Worm (Caenorhabditis elegans) whole organism, L1 larva: ENCODE data around the gene K10C2.2.

ENCODE experiments used
- Y116A8C.19 ChIP-seq: sonication (generic microtip); optimal IDR thresholded peaks from 2 replicates; lab custom pipeline; 2016; ENCODE audit warnings: missing compliant biosample characterization, missing genetic modification characterization, borderline replicate concordance
- blmp-1 ChIP-seq: fragments of 150-350 bp; optimal IDR thresholded peaks from 2 replicates; lab custom pipeline; 2014; ENCODE audit warnings: missing biosample characterization, missing genetic modification characterization
- elt-3 ChIP-seq, 6 experiments: fragments of 150-350 bp in 1 of 6; sonication (generic microtip); optimal IDR thresholded peaks; 2 replicates each; lab custom pipeline; 2017 to 2018; ENCODE audit warnings: missing biosample characterization in 6 of 6, missing genetic modification characterization in 6 of 6, inconsistent platforms in 1 of 6
- mab-9 ChIP-seq: fragments of 200-800 bp; sonication (Bioruptor generic); IDR thresholded peaks from 2 replicates; pipeline ENCODE4 v1.3.6; 2022; ENCODE audit warnings: missing genetic modification reagents, missing genetic modification characterization, missing compliant biosample characterization
- nhr-77 ChIP-seq: fragments of 150-350 bp; optimal IDR thresholded peaks from 2 replicates; lab custom pipeline; 2014; ENCODE audit warnings: missing biosample characterization, missing genetic modification characterization
- sox-4 ChIP-seq: sonication (generic microtip); optimal IDR thresholded peaks from 2 replicates; lab custom pipeline; 2016; ENCODE audit warnings: missing genetic modification characterization, missing compliant biosample characterization
- unc-62 ChIP-seq: fragments of 150-350 bp; optimal IDR thresholded peaks from 2 replicates; lab custom pipeline; 2014; ENCODE audit warnings: missing biosample characterization, missing genetic modification reagents, missing genetic modification characterization

DNA sequence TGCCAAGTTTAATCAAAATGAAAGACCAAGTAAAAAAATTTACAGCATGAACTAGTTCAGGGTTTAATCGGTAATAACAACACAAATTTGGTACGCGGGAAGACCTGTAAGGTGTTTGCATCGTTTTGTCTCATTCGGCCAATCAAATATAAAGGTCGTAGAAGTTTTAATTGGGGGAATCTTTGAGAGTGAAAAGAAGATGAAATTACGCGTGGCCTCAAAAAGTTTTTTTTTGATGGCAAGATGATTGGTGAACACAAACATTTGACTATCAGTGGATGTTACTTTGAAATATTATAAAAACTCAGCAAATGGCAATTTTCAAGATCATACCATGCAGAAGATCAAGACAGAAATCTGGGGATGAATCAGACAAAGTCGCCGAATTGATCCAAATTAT lies 21.6 kb upstream of the K10C2.2 start, which contains the start of gene nas-33:
- TF ChIP-seq blmp-1 (tag; lab: Kevin White, UChicago) (no peak), Y116A8C.19 (tag; lab: Kevin White, UChicago) (no peak), mab-9 (GFP tag; lab: Robert Waterston, UW) (no peak), unc-62 (GFP tag; lab: Kevin White, UChicago) (no peak), elt-3 (tag; optimal IDR thresholded peaks at IDR 0.05; lab: Kevin White, UChicago) (no peak), nhr-77 (no peak), sox-4 (tag; lab: Kevin White, UChicago) (no peak)
